Fruit fly (Drosophila melanogaster): Measurements from ENCODE around the gene CG15545.

DNA sequence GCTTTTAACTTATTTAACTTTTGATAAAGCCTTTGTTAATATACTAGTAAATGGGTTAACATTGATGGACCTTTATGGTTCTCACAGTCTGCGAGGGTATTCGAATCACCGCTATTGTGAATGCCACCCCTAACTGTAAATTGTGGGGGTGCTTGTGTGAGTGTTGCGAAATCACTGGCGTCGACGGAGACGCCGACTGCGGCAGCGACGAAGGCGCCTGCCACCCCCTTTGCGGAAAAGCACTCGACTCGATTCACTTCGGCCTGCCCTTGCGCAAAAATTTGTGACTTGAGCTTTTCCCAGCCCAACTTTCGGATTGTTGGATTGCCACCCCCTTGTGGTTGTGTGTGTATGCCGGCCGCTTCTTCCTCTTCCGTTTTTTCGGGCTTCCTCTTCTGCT is 7.9 kb upstream of the CG15545 start:
- TF ChIP-seq h (optimal IDR thresholded peaks at IDR 0.05): no peak
- no peak for TF ChIP-seq psq (optimal IDR thresholded peaks at IDR 0.05)
- TF ChIP-seq Myc (optimal IDR thresholded peaks at IDR 0.05): no peak
- no peak for TF ChIP-seq ttk (optimal IDR thresholded peaks at IDR 0.05)

All from Kc167 (cell line).